Fruit fly (Drosophila melanogaster): ENCODE results near the gene RpS17.

The RpS17 gene

DNA sequence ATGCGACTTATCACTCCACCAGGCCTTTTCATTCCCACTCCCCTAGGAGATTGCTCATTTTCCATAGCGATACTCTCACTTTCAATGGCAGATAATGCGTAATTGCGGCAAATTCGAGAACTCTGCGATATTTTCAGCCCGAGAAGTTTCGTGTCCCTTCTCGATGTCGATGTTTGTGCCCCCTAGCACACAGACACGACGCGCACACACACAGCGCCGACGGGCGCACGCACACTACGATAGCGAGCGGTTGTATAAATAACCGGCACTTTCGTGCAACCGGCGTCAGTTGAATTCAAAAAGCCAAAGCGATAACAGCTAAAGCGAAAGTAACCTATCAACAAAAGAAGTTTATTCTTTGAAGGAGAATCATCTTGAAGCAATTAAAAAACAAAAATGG is 48.0 kb downstream of the RpS17 start, which contains the start of gene Hsp23:
Gene Hsp23, plus strand, starts transcription at position 281 of the 400 bp plus-strand sequence.
- TF ChIP-seq Myc (optimal IDR thresholded peaks at IDR 0.05) (no peak), psq (optimal IDR thresholded peaks at IDR 0.05) (no peak), h (optimal IDR thresholded peaks at IDR 0.05) (no peak), insv (optimal IDR thresholded peaks at IDR 0.05) (no peak), Sin3A (optimal IDR thresholded peaks at IDR 0.05) (no peak), ttk (optimal IDR thresholded peaks at IDR 0.05) (no peak)

- no peak for TF ChIP-seq ttk (optimal IDR thresholded peaks at IDR 0.05)
- TF ChIP-seq Sin3A (optimal IDR thresholded peaks at IDR 0.05), result no peak
Observed at dm6 chr3L:9380344-9380849, 49.2 kb downstream of the RpS17 start.

- TF ChIP-seq h (optimal IDR thresholded peaks at IDR 0.05) (no peak), insv (optimal IDR thresholded peaks at IDR 0.05) (no peak), Sin3A (optimal IDR thresholded peaks at IDR 0.05) (no peak), Myc (optimal IDR thresholded peaks at IDR 0.05) (no peak), ttk (optimal IDR thresholded peaks at IDR 0.05) (no peak)
Observed at dm6 chr3L:9379484-9380343, 49.9 kb downstream of the RpS17 start, which contains the start of gene Hsp67Ba. Gene Hsp67Ba, minus strand, starts transcription at chr3L:9379534.

Measured in Kc167 (cell line).